Worm (Caenorhabditis elegans): ENCODE measurements around the gene mam-3.
A peak's percentile ranks its signal among the peaks of the same experiment; 100 is the strongest.
"Not testable (repeated sequence)": the region's sequence is repeated elsewhere in the genome, so short reads cannot be mapped to it uniquely, and the experiment has no call there.

Gene mam-3

DNA sequence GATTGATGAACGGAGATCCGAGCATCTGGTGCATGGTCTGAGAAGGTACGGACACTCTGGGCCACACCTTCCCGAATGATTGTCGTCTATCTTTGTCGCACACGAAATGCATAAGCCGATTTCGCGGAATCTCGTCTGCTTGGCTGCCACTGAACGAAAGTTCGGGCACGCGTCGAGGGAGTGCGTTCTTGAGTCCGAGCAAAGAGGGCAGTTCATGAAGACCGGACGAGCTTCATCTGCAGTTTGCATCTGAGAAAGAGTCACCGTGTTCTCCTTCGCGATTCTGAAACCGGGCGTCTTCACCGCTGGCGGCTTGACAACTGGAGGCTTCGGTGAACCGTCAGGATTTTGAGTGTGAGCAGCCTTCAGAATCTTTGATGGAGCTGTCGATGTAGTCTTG lies 13.1 kb upstream of the mam-3 start:
- TF ChIP-seq eor-1 (tag; optimal IDR thresholded peaks at IDR 0.05) (no peak), elt-1 (tag; optimal IDR thresholded peaks at IDR 0.05) (no peak), lin-15B (tag; optimal IDR thresholded peaks at IDR 0.05) (no peak), egl-5 (tag; optimal IDR thresholded peaks at IDR 0.05) (no peak), ceh-82 (tag; optimal IDR thresholded peaks at IDR 0.05) (no peak), tbx-2 (tag; optimal IDR thresholded peaks at IDR 0.05) (no peak), fos-1 (tag; optimal IDR thresholded peaks at IDR 0.05) (no peak), ztf-11 (tag; optimal IDR thresholded peaks at IDR 0.05) (no peak), R02D3.7 (tag; optimal IDR thresholded peaks at IDR 0.05) (no peak), nhr-43 (tag; optimal IDR thresholded peaks at IDR 0.05; ENCODE audit: poor library complexity, severe bottlenecking) (no peak), nhr-76 (tag; optimal IDR thresholded peaks at IDR 0.05) (no peak)

DNA sequence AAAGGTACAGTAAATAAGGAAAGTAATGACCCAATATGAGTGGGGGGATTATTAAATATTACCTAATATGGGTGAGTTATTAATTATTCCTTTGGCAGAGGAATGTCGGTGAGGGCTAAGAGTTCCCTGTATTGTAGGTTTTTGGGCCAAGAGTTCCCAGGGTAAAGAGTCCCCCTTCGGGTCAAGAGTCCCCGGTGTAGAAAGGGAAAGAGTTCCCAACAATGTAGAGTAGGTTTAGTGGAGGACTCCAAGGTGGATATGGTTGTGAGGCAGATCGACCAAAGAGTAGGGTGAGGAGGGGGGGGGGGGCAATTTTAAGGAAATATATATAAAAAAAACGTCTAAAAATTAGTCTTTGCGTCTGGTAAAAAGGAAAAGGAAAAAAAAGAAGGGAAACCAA lies 11.7 kb upstream of the mam-3 start:
- no peak for TF ChIP-seq unc-39 (tag; optimal IDR thresholded peaks at IDR 0.05)
- TF ChIP-seq nhr-11 (tag; optimal IDR thresholded peaks at IDR 0.05): no peak
- TF ChIP-seq daf-12 (tag; optimal IDR thresholded peaks at IDR 0.05): no peak

DNA sequence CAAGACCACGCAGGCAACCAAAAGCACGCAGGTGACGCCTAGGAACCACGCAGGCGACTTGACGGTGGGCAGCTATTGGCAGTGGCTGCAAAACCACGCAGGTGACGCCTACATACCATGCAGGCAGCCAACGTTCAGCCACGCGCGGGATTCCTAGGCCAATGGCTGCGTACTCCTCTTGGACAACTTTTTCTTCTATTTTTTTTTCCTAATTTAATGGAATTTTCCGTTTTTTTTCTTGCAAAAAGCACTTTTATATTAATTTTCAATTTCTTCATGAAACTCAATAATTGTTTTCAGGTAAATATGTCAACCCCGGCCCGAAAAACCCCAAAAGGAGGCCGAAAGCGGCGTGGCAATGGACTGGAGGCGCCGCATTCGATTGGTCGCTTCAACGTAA lies 10.0 kb upstream of the mam-3 start, which contains the start of gene Y38H8A.7:
Gene Y38H8A.7 (plus strand): TSS at position 301 of the 400 bp plus-strand sequence.
- TF ChIP-seq ama-1 (optimal IDR thresholded peaks at IDR 0.05); snpc-4 (tag; optimal IDR thresholded peaks at IDR 0.05); pqm-1 (tag; optimal IDR thresholded peaks at IDR 0.05): not testable (repeated sequence)

DNA sequence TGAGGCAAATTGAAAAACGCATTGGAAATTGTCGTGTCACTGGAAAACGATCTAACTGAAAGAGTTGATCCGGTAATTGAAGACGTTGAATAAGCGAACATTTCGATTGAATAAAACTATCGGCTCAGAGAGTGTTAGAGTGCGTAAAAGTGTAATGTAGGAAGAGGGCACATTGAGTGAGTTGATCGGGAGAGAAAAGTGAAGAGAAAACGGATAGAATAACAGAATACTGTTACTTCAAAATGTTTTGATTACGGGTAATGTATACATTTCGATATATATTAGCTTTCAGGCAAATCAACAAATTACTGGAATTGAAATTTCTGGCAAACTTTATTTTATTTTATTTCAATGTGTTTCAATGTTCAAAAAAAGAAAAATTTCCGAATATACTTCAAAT lies 9.5 kb upstream of the mam-3 start, which contains the start of gene uso-1:
Gene uso-1 (minus strand): TSS at position 101 of the 400 bp plus-strand sequence.
- no peak for TF ChIP-seq ZK546.5 (tag; optimal IDR thresholded peaks at IDR 0.05)
- TF ChIP-seq ama-1 (optimal IDR thresholded peaks at IDR 0.05): no peak
- TF ChIP-seq hmg-11 (tag; optimal IDR thresholded peaks at IDR 0.05): no peak
- TF ChIP-seq elt-2 (tag; optimal IDR thresholded peaks at IDR 0.05): no peak
- TF ChIP-seq fkh-10 (GFP tag; optimal IDR thresholded peaks at IDR 0.05): no peak
- no peak for TF ChIP-seq ceh-82 (tag; optimal IDR thresholded peaks at IDR 0.05)
- no peak for TF ChIP-seq daf-12 (tag; optimal IDR thresholded peaks at IDR 0.05)

DNA sequence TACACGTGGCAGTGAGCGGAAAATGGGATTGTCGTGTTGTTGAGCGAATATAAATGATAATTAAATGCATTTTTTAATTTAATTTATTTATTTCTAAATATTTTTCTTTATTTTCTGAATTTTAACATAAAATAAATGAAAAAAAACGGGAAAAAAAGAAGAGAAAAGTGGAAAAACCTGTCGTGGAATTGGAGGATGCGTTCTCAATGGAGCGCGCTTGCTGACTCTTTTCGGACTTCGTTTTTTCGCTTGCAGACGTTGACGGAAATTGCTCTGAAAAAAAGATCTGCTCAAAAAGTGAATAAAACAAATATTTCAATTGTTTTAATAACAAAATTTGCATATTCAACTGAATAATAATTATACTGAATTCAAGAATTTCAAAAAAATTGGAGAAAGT lies 8.3 kb upstream of the mam-3 start:
- TF ChIP-seq lin-15B (tag; optimal IDR thresholded peaks at IDR 0.05) (peak; percentile 60), nfya-1 (tag; optimal IDR thresholded peaks at IDR 0.05; ENCODE audit: insufficient read depth) (peak; percentile 37), elt-3 (tag; optimal IDR thresholded peaks at IDR 0.05) (no peak), nhr-12 (tag; optimal IDR thresholded peaks at IDR 0.05) (no peak), pha-4 (tag; optimal IDR thresholded peaks at IDR 0.05) (peak; percentile 46), nhr-23 (tag; optimal IDR thresholded peaks at IDR 0.05) (peak; percentile 1)

DNA sequence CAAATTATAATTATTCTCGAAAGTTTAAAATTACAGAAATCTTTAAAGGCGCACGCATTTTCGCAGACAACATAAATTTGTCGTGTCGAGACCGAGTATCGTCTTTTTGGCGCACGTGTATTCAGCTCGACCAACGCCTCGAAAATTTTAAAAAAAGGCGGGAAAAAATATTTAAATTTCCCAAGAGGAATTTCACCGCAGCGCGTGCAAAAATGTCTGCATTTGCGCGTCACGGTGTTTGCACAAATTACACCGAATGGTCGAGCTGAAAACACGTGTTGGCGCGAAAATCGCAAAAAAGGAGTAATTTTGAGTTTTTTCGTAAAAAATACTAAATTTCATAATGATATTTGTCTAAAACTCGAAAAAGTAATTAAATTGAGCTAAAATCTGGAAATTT lies 5.6 kb upstream of the mam-3 start:
- TF ChIP-seq ceh-16 (tag; optimal IDR thresholded peaks at IDR 0.05) (no peak), eor-1 (tag; optimal IDR thresholded peaks at IDR 0.05) (no peak), ceh-9 (tag; optimal IDR thresholded peaks at IDR 0.05) (no peak), fos-1 (tag; optimal IDR thresholded peaks at IDR 0.05) (no peak), daf-12 (tag; optimal IDR thresholded peaks at IDR 0.05) (no peak), elt-2 (tag; optimal IDR thresholded peaks at IDR 0.05) (no peak), jun-1 (tag; optimal IDR thresholded peaks at IDR 0.05) (no peak), lin-39 (tag; optimal IDR thresholded peaks at IDR 0.05) (no peak), nfya-1 (tag; optimal IDR thresholded peaks at IDR 0.05; ENCODE audit: insufficient read depth) (no peak), mml-1 (tag; optimal IDR thresholded peaks at IDR 0.05) (no peak), tbx-2 (tag; optimal IDR thresholded peaks at IDR 0.05) (no peak), sea-2 (GFP tag; optimal IDR thresholded peaks at IDR 0.05) (no peak)

DNA sequence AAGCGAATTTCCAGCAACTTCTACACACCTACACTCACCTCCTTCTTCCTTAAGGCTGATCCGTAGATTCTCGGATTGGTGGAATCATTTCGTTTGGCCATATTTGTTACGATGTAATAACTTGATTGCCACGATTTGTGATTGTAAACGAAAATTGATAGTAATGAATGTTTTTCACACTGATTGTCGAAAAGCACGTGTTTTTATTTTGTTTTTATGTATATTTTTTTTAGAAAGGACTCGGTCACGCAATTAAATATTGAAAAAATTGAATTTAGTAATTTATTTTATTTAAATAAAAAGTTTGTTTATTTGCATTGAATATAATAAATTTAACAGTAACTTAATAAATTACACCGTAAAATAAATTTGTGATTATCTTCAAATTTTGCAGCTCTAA lies 11.3 kb downstream of the mam-3 start, which contains the start of gene K09B11.5:
Gene K09B11.5 (minus strand): TSS at position 101 of the 400 bp plus-strand sequence.
- TF ChIP-seq nfya-1 (tag; optimal IDR thresholded peaks at IDR 0.05; ENCODE audit: insufficient read depth); pha-4 (tag; optimal IDR thresholded peaks at IDR 0.05); ceh-82 (tag; optimal IDR thresholded peaks at IDR 0.05): not testable (repeated sequence)

All from whole organism, L3 larva.